Worm (Caenorhabditis elegans) whole organism, late embryonic: ENCODE data around the gene C10G8.4.

Experiments used
- Y22D7AL.16 ChIP-seq: sonication (generic microtip); optimal IDR thresholded peaks from 2 replicates; lab custom pipeline; 2016; ENCODE audit warnings: missing genetic modification characterization, missing compliant biosample characterization
- hlh-30 ChIP-seq: sonication (generic microtip); optimal IDR thresholded peaks from 2 replicates; lab custom pipeline; 2017; ENCODE audit warnings: antibody characterized with exemption, missing genetic modification characterization, missing compliant biosample characterization; ENCODE audit not compliant: insufficient read depth
- lin-11 ChIP-seq: fragments of 200-800 bp; sonication (Bioruptor generic); optimal IDR thresholded peaks from 2 replicates; lab custom pipeline; 2018; ENCODE audit warnings: mild to moderate bottlenecking, missing genetic modification characterization, missing compliant biosample characterization
- pha-2 ChIP-seq: sonication (generic microtip); optimal IDR thresholded peaks from 2 replicates; lab custom pipeline; 2017; ENCODE audit warnings: mild to moderate bottlenecking, missing genetic modification characterization, missing compliant biosample characterization
- tbx-7 ChIP-seq: sonication (generic microtip); optimal IDR thresholded peaks from 2 replicates; lab custom pipeline; 2016; ENCODE audit warnings: missing genotype, missing genetic modification characterization, missing compliant biosample characterization

DNA sequence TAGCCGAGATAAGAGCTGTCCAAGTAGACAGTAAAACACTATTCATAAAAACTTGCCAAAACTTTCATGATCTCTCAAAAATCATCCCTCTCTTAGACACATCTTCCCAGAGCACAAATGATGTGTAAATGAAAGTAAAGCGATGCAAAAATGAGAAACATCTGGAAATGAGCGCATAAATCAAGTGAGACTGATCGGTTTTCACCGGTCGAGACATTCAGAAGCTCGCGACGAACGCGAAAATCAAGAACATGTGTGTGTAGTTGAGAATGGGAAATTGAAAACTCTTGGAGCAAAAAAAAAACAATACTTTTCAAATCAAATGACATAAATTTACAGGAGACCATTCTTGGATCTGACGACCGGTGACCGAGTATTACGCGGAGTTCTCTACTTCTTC lies 7.4 kb upstream of the C10G8.4 start:
- TF ChIP-seq tbx-7 (tag; lab: Kevin White, UChicago) (no peak), lin-11 (tag; lab: Kevin White, UChicago) (no peak), Y22D7AL.16 (tag; lab: Kevin White, UChicago) (no peak), pha-2 (no peak), hlh-30 (tag; lab: Kevin White, UChicago) (no peak)
